Worm (Caenorhabditis elegans) whole organism, early embryonic: ENCODE data around the gene tgt-2.
"Not testable (repeated sequence)": the region's sequence is repeated elsewhere in the genome, so short reads cannot be mapped to it uniquely, and the experiment has no call there.

ENCODE experiments used
- B0310.2 ChIP-seq: sonication (generic microtip); optimal IDR thresholded peaks from 2 replicates; lab custom pipeline; 2016; ENCODE audit warnings: mild to moderate bottlenecking, missing genetic modification characterization, missing compliant biosample characterization
- F13C5.2 ChIP-seq: sonication (generic microtip); optimal IDR thresholded peaks from 2 replicates; lab custom pipeline; 2017; ENCODE audit warnings: mild to moderate bottlenecking, missing genetic modification characterization, inconsistent platforms, missing compliant biosample characterization
- aly-1 ChIP-seq: sonication (generic microtip); optimal IDR thresholded peaks from 2 replicates; lab custom pipeline; 2016; ENCODE audit warnings: missing genetic modification characterization, missing compliant biosample characterization
- ama-1 ChIP-seq: fragments of 150-350 bp; optimal IDR thresholded peaks from 2 replicates; lab custom pipeline; 2014
- ceh-13 ChIP-seq: fragments of 200-800 bp; sonication (Bioruptor generic); optimal IDR thresholded peaks from 2 replicates; lab custom pipeline; 2018; ENCODE audit warnings: mild to moderate bottlenecking, missing genetic modification characterization, missing compliant biosample characterization
- ceh-36 ChIP-seq: sonication (generic microtip); optimal IDR thresholded peaks from 2 replicates; lab custom pipeline; 2016; ENCODE audit warnings: missing genetic modification characterization, inconsistent platforms, missing compliant biosample characterization
- ets-7 ChIP-seq: sonication (generic microtip); optimal IDR thresholded peaks from 2 replicates; lab custom pipeline; 2016; ENCODE audit warnings: missing genotype, missing genetic modification characterization, missing compliant biosample characterization
- flt-1 ChIP-seq: fragments of 200-800 bp; sonication (Bioruptor generic); IDR thresholded peaks from 2 replicates; pipeline ENCODE4 v1.3.6; 2022; ENCODE audit warnings: missing genetic modification characterization, missing compliant biosample characterization
- hmbx-1 ChIP-seq: sonication (generic microtip); optimal IDR thresholded peaks from 2 replicates; lab custom pipeline; 2016; ENCODE audit warnings: mild to moderate bottlenecking, missing genetic modification characterization, missing compliant biosample characterization
- hmg-4 ChIP-seq: fragments of 200-800 bp; sonication (Bioruptor generic); optimal IDR thresholded peaks from 2 replicates; lab custom pipeline; 2018; ENCODE audit warnings: mild to moderate bottlenecking, missing genetic modification characterization, missing compliant biosample characterization
- hnd-1 ChIP-seq: sonication (generic microtip); optimal IDR thresholded peaks from 2 replicates; lab custom pipeline; 2016; ENCODE audit warnings: missing genetic modification characterization, missing compliant biosample characterization
- pes-1 ChIP-seq: fragments of 200-800 bp; sonication (Bioruptor generic); IDR thresholded peaks from 2 replicates; pipeline ENCODE4 v1.3.6; 2022; ENCODE audit warnings: missing genetic modification reagents, missing genetic modification characterization, missing compliant biosample characterization
- scrt-1 ChIP-seq: fragments of 200-800 bp; sonication (Bioruptor generic); IDR thresholded peaks from 2 replicates; pipeline ENCODE4 v1.3.6; 2022; ENCODE audit warnings: missing genetic modification characterization, missing compliant biosample characterization
- sea-1 ChIP-seq: fragments of 200-800 bp; sonication (Bioruptor generic); conservative IDR thresholded peaks from 2 replicates; pipeline ENCODE4 v1.3.6; 2022; ENCODE audit warnings: missing genetic modification characterization, missing compliant biosample characterization
- tbx-11 ChIP-seq: fragments of 200-800 bp; sonication (Bioruptor generic); IDR thresholded peaks from 2 replicates; pipeline ENCODE4 v1.3.6; 2022; ENCODE audit warnings: missing genetic modification characterization, missing compliant biosample characterization
- tbx-37 ChIP-seq: fragments of 200-800 bp; sonication (Bioruptor generic); conservative IDR thresholded peaks from 2 replicates; pipeline ENCODE4 v1.3.6; 2022; ENCODE audit warnings: missing genetic modification reagents, missing genetic modification characterization, missing compliant biosample characterization
- tra-4 ChIP-seq: sonication (generic microtip); optimal IDR thresholded peaks from 2 replicates; lab custom pipeline; 2017; ENCODE audit warnings: missing genetic modification characterization, missing compliant biosample characterization

The tgt-2 gene

DNA sequence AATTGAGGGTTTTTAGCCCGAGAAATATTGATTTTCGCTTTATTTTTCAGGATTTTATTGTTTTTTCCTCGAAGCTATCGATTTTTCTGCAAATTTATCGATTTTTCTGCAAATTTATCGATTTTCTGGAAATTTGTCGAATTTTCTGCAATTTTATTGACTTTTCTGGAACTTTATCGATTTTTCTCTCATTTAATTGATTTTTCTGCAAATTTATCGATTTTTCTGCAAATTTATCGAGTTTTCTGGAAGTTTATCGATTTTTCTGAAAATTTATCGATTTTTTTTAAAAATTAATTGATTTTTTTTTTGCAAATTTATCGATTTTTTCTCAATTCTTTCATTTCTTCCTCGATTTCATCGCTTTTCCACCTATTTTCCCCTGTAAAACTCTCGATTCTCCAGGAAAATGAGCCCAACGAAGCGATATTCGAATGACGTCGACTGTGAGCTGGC is 4.6 kb upstream of the tgt-2 start, which contains the start of gene gtf-2F2:
Gene gtf-2F2 (plus strand): TSS at position 406 of the 456 bp plus-strand sequence.
- TF ChIP-seq scrt-1 = no peak
- no peak for TF ChIP-seq tbx-11 (GFP tag; lab: Robert Waterston, UW)
- no peak for TF ChIP-seq tra-4 (tag; lab: Kevin White, UChicago)
- TF ChIP-seq ceh-36 = no peak
- no peak for TF ChIP-seq hmg-4 (GFP tag; lab: Kevin White, UChicago)
- no peak for TF ChIP-seq F13C5.2 (tag; lab: Kevin White, UChicago)
- TF ChIP-seq ceh-13 (GFP tag; lab: Kevin White, UChicago) = no peak
- TF ChIP-seq hnd-1 (tag; lab: Kevin White, UChicago) = no peak
- TF ChIP-seq hmbx-1 (tag; lab: Kevin White, UChicago) = no peak
- no peak for TF ChIP-seq pes-1 (GFP tag; lab: Robert Waterston, UW)
- no peak for TF ChIP-seq flt-1
- no peak for TF ChIP-seq B0310.2 (tag; lab: Kevin White, UChicago)
- no peak for TF ChIP-seq ama-1 (lab: Kevin White, UChicago)
- no peak for TF ChIP-seq tbx-37 (GFP tag; lab: Robert Waterston, UW)
- TF ChIP-seq aly-1 (tag; lab: Kevin White, UChicago) = no peak
- no peak for TF ChIP-seq sea-1
- no peak for TF ChIP-seq ets-7 (tag; lab: Kevin White, UChicago)

DNA sequence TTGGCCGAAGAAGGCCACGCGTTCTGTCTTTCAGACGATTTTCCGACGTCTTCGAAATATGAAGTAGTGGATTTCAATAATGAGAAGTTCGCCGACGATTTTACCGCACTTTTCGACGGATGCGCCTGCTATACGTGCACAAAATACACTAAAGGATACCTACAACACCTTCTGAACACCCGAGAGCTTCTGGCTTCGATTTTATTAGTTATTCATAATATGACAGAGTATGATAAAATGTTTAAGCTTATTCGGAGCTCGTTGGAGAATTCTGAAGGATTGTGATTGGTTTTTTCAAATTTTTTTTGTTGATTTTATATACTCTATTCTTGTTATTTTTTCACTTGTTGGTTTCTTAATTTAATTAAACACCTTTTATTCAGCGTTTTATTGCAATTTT is 2.4 kb downstream of the tgt-2 start:
- TF ChIP-seq scrt-1 = no peak
- no peak for TF ChIP-seq tbx-11 (GFP tag; lab: Robert Waterston, UW)
- no peak for TF ChIP-seq hnd-1 (tag; lab: Kevin White, UChicago)
- no peak for TF ChIP-seq flt-1

DNA sequence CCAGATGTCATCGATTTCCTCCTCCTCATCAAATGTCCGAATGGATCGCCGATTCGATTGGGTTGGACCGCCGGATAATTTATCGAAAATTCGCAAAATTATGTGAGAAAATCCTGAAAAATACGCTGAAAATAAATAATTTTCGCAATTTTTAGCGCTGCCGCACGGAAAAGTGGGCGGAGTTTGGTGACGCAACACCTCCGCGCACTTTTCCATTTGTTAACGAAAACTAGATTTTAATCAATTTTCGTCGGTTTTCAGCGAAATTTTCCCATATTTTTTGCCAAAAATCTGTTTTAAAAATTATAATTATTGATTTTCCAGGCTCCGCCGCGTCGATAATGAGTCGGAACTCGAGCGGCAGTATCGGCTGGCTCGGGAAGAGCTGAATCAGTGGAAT is 2.9 kb downstream of the tgt-2 start, which contains the start of gene Y39B6A.34:
Gene Y39B6A.34 (plus strand): TSS at position 3 of the 400 bp plus-strand sequence.
- TF ChIP-seq hmg-4 (GFP tag; lab: Kevin White, UChicago) (no peak), tbx-11 (GFP tag; lab: Robert Waterston, UW) (no peak), pes-1 (GFP tag; lab: Robert Waterston, UW) (peak; percentile 59; the same call in 1 of the 2 replicates), hmbx-1 (tag; lab: Kevin White, UChicago) (no peak), ama-1 (lab: Kevin White, UChicago) (no peak), ets-7 (tag; lab: Kevin White, UChicago) (no peak)

DNA sequence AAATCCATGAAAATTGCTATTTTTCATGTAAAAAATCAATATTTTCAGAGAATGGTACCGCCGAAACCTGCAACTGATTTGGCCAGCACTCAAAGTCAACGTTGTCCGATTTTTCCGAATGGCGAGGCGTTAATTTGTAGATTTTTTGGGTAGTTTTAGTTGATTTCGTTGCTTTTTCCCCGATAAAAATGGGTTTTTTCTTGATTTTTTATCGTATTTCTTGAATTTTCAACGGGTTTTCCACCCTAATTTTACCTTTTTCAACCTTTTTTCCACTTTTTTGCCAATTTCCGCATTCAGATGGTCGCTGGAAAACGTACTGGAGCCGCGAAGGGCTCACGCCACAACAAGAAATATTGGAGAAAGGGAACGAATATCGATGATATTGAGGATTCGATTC is 3.5 kb downstream of the tgt-2 start, which contains the start of gene Y39B6A.33:
Gene Y39B6A.33 (plus strand): TSS at position 301 of the 400 bp plus-strand sequence.
- TF ChIP-seq scrt-1 = no peak
- TF ChIP-seq tra-4 (tag; lab: Kevin White, UChicago) = no peak
- no peak for TF ChIP-seq pes-1 (GFP tag; lab: Robert Waterston, UW)
- TF ChIP-seq sea-1 = no peak
- TF ChIP-seq hnd-1 (tag; lab: Kevin White, UChicago) = no peak
- TF ChIP-seq B0310.2 (tag; lab: Kevin White, UChicago) = no peak
- no peak for TF ChIP-seq aly-1 (tag; lab: Kevin White, UChicago)
- no peak for TF ChIP-seq ceh-36
- TF ChIP-seq tbx-37 (GFP tag; lab: Robert Waterston, UW) = no peak
- no peak for TF ChIP-seq flt-1
- TF ChIP-seq F13C5.2 (tag; lab: Kevin White, UChicago) = no peak
- TF ChIP-seq tbx-11 (GFP tag; lab: Robert Waterston, UW) = no peak
- TF ChIP-seq ceh-13 (GFP tag; lab: Kevin White, UChicago) = no peak
- TF ChIP-seq ama-1 (lab: Kevin White, UChicago) = no peak
- TF ChIP-seq hmg-4 (GFP tag; lab: Kevin White, UChicago) = no peak
- TF ChIP-seq hmbx-1 (tag; lab: Kevin White, UChicago) = no peak
- no peak for TF ChIP-seq ets-7 (tag; lab: Kevin White, UChicago)

DNA sequence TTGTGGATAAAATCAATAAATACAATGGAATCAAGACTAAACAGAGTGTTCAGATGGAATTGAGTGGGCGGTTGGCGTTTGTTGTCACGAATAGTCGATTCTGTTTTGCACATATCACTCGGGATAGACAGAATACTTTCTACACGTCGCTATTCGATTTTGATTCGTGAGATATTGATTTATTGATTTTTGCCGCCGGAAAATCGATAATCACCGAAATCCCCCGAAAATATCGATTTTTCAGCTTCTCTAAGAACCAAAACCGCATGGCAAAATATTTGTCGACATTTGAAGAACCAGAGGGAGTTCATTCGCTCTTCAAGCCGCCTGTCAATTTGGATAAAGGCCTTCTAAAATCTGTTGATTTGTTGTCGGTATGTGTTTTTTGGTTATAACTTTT is 12.3 kb downstream of the tgt-2 start:
- TF ChIP-seq tbx-11 (GFP tag; lab: Robert Waterston, UW) (no peak), aly-1 (tag; lab: Kevin White, UChicago) (no peak), hnd-1 (tag; lab: Kevin White, UChicago) (no peak)

DNA sequence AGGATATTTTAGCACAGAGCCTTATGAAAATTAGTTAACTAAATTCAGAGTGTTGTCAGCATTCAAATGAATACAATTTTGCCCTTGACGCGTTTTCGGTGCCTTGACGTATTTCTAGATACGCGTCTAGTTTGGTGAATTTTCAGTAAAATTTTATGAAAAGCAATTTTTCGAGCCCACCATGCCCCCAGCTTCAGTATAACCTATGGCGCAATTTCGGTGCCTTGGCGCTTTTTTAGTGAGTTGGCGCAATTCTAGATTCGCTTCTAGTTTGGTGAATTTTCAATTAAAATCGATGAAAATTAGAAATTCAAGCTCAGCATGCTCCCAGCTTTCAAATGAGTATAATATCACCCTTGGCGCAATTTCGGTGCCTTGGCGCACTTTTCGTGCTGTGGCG is 15.1 kb downstream of the tgt-2 start:
- TF ChIP-seq tra-4 (tag; lab: Kevin White, UChicago) = no peak
- TF ChIP-seq tbx-37 (GFP tag; lab: Robert Waterston, UW) = no peak
- no peak for TF ChIP-seq sea-1
- no peak for TF ChIP-seq pes-1 (GFP tag; lab: Robert Waterston, UW)
- no peak for TF ChIP-seq hmg-4 (GFP tag; lab: Kevin White, UChicago)
- TF ChIP-seq aly-1 (tag; lab: Kevin White, UChicago) = no peak
- no peak for TF ChIP-seq scrt-1
- TF ChIP-seq hnd-1 (tag; lab: Kevin White, UChicago) = no peak
- no peak for TF ChIP-seq F13C5.2 (tag; lab: Kevin White, UChicago)
- TF ChIP-seq flt-1 = no peak
- no peak for TF ChIP-seq ama-1 (lab: Kevin White, UChicago)
- TF ChIP-seq ceh-13 (GFP tag; lab: Kevin White, UChicago) = no peak
- TF ChIP-seq ceh-36 = no peak

DNA sequence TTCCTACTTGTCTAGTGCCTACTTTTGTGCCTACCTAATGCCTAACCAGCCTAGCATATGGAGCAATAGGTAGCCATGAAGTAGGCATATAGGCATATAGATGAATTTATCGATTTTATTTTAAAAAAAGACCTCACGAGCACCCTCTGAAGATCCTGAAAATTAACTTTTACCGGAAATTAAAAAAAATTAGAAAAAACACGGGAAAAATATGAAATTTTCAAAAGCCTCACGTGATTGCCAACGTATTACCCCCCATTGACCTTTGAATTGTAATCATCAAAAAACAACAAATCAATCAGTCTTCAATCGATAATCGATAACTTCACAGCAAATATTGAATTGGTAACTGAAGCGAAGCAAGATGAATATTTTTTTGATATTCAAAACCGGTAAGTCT is 16.1 kb downstream of the tgt-2 start, which contains the start of gene Y39B6A.30:
Gene Y39B6A.30 (plus strand): TSS at position 301 of the 400 bp plus-strand sequence.
- not testable (repeated sequence) for TF ChIP-seq flt-1; hnd-1 (tag; lab: Kevin White, UChicago); pes-1 (GFP tag; lab: Robert Waterston, UW)

DNA sequence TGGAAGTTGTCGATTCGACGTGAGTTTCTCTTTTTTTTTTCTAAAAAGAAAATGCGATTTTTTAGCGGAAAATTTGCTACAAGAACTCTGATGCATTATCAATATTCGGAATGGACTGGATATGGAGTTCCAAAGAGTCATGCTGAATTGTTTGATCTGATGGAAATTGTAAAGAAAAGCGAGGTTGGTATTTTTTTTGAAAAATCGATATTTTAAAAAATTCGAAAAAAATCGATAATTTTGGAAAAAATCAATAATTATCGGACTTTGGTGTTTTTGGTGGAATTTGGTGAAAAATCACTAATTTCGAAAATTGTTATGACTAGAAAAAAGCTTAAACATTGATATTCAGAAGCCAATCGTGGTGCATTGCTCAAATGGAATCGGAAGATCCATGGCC is 21.1 kb downstream of the tgt-2 start:
- TF ChIP-seq flt-1 (no peak), tbx-11 (GFP tag; lab: Robert Waterston, UW) (no peak)
